Fruit fly (Drosophila melanogaster): ENCODE results near the gene ATP8B.

The ATP8B gene

dm6 chr3R:12049113-12049512, 41.3 kb downstream of the ATP8B start, which contains the start of gene CG14739:
CG14739 (minus strand) TSS chr3R:12049213.
- TF ChIP-seq Rel (GFP tag; optimal IDR thresholded peaks at IDR 0.05), result no peak
- no peak for TF ChIP-seq Rel (tag; optimal IDR thresholded peaks at IDR 0.05)
- TF ChIP-seq Abd-B (GFP tag; optimal IDR thresholded peaks at IDR 0.05), result no peak
- TF ChIP-seq CG32264 (GFP tag; optimal IDR thresholded peaks at IDR 0.05), result no peak
- no peak for TF ChIP-seq usp (GFP tag; optimal IDR thresholded peaks at IDR 0.05)
- no peak for TF ChIP-seq dmrt93B (GFP tag; optimal IDR thresholded peaks at IDR 0.05)
- no peak for TF ChIP-seq dl (GFP tag; optimal IDR thresholded peaks at IDR 0.05; ENCODE audit: insufficient read depth in 1 of 2, partially characterized antibody in 2 of 2)
- no peak for TF ChIP-seq br (GFP tag; optimal IDR thresholded peaks at IDR 0.05)
- no peak for TF ChIP-seq Hr83 (GFP tag; optimal IDR thresholded peaks at IDR 0.05; ENCODE audit: poor library complexity, severe bottlenecking)
- TF ChIP-seq Hnf4 (GFP tag; optimal IDR thresholded peaks at IDR 0.05), result no peak
- TF ChIP-seq dsf (GFP tag; optimal IDR thresholded peaks at IDR 0.05; ENCODE audit: borderline replicate concordance), result no peak
- no peak for TF ChIP-seq h (GFP tag; optimal IDR thresholded peaks at IDR 0.05)
- TF ChIP-seq pan (optimal IDR thresholded peaks at IDR 0.05), result no peak
- TF ChIP-seq foxo (GFP tag; optimal IDR thresholded peaks at IDR 0.05), result no peak
- no peak for TF ChIP-seq Myc (optimal IDR thresholded peaks at IDR 0.05)
- TF ChIP-seq sv (GFP tag; optimal IDR thresholded peaks at IDR 0.05), result no peak
- no peak for TF ChIP-seq Dfd (GFP tag; optimal IDR thresholded peaks at IDR 0.05)
- no peak for TF ChIP-seq HLH106 (tag; optimal IDR thresholded peaks at IDR 0.05)
- TF ChIP-seq Jra (GFP tag; optimal IDR thresholded peaks at IDR 0.05), result no peak
- no peak for TF ChIP-seq tai (GFP tag; optimal IDR thresholded peaks at IDR 0.05)
- no peak for TF ChIP-seq CrebA (GFP tag; optimal IDR thresholded peaks at IDR 0.05; ENCODE audit: borderline replicate concordance)

dm6 chr3R:12040228-12040627, 50.2 kb downstream of the ATP8B start, which contains the start of gene CG14736:
CG14736 (plus strand) TSS chr3R:12040528.
- TF ChIP-seq Rel (GFP tag; optimal IDR thresholded peaks at IDR 0.05), result no peak
- no peak for TF ChIP-seq Rel (tag; optimal IDR thresholded peaks at IDR 0.05)
- no peak for TF ChIP-seq Hr78 (GFP tag; optimal IDR thresholded peaks at IDR 0.05)
- TF ChIP-seq Hr83 (GFP tag; optimal IDR thresholded peaks at IDR 0.05; ENCODE audit: poor library complexity, severe bottlenecking), result no peak
- no peak for TF ChIP-seq Mio (GFP tag; optimal IDR thresholded peaks at IDR 0.05)
- no peak for TF ChIP-seq foxo (GFP tag; optimal IDR thresholded peaks at IDR 0.05)
- no peak for TF ChIP-seq sv (GFP tag; optimal IDR thresholded peaks at IDR 0.05)
- TF ChIP-seq CG32264 (GFP tag; optimal IDR thresholded peaks at IDR 0.05), result no peak
- TF ChIP-seq sage (GFP tag; optimal IDR thresholded peaks at IDR 0.05), result no peak
- no peak for TF ChIP-seq usp (GFP tag; optimal IDR thresholded peaks at IDR 0.05)
- TF ChIP-seq tai (GFP tag; optimal IDR thresholded peaks at IDR 0.05), result no peak
- no peak for TF ChIP-seq OdsH (GFP tag; optimal IDR thresholded peaks at IDR 0.05)
- no peak for TF ChIP-seq CrebA (GFP tag; optimal IDR thresholded peaks at IDR 0.05; ENCODE audit: borderline replicate concordance)
- no peak for TF ChIP-seq jim (GFP tag; optimal IDR thresholded peaks at IDR 0.05)
- no peak for TF ChIP-seq GATAd (GFP tag; optimal IDR thresholded peaks at IDR 0.05)

dm6 chr3R:12032842-12033241, 57.6 kb downstream of the ATP8B start, which contains the start of gene ssp5:
ssp5 (plus strand) TSS chr3R:12033142.
- no peak for TF ChIP-seq Hr83 (GFP tag; optimal IDR thresholded peaks at IDR 0.05; ENCODE audit: poor library complexity, severe bottlenecking)
- TF ChIP-seq CG9705 (GFP tag; optimal IDR thresholded peaks at IDR 0.05), result no peak
- no peak for TF ChIP-seq foxo (GFP tag; optimal IDR thresholded peaks at IDR 0.05)
- TF ChIP-seq N (GFP tag; optimal IDR thresholded peaks at IDR 0.05), result no peak
- TF ChIP-seq Dif (GFP tag; optimal IDR thresholded peaks at IDR 0.05; ENCODE audit: partially characterized antibody), result no peak
- no peak for TF ChIP-seq Dfd (GFP tag; optimal IDR thresholded peaks at IDR 0.05)
- no peak for TF ChIP-seq Hnf4 (GFP tag; optimal IDR thresholded peaks at IDR 0.05)
- no peak for TF ChIP-seq ey (GFP tag; optimal IDR thresholded peaks at IDR 0.05)
- no peak for TF ChIP-seq OdsH (GFP tag; optimal IDR thresholded peaks at IDR 0.05)
- no peak for TF ChIP-seq woc (GFP tag; optimal IDR thresholded peaks at IDR 0.05)
- TF ChIP-seq CrebA (GFP tag; optimal IDR thresholded peaks at IDR 0.05; ENCODE audit: borderline replicate concordance), result no peak
- no peak for TF ChIP-seq Rel (GFP tag; optimal IDR thresholded peaks at IDR 0.05)
- no peak for TF ChIP-seq Rel (tag; optimal IDR thresholded peaks at IDR 0.05)
- TF ChIP-seq psq (GFP tag; optimal IDR thresholded peaks at IDR 0.05), result no peak
- TF ChIP-seq br (GFP tag; optimal IDR thresholded peaks at IDR 0.05), result no peak
- no peak for TF ChIP-seq dl (GFP tag; optimal IDR thresholded peaks at IDR 0.05; ENCODE audit: insufficient read depth in 1 of 2, partially characterized antibody in 2 of 2)
- no peak for TF ChIP-seq h (GFP tag; optimal IDR thresholded peaks at IDR 0.05)
- no peak for TF ChIP-seq lola (GFP tag; optimal IDR thresholded peaks at IDR 0.05)
- no peak for TF ChIP-seq dmrt93B (GFP tag; optimal IDR thresholded peaks at IDR 0.05)
- TF ChIP-seq rgr (GFP tag; optimal IDR thresholded peaks at IDR 0.05), result no peak
- TF ChIP-seq Vsx2 (GFP tag; optimal IDR thresholded peaks at IDR 0.05; ENCODE audit: partially characterized antibody), result no peak

All from whole organism, wandering third instar larva.